Fruit fly (Drosophila melanogaster): ENCODE measurements around the gene eEF1gamma.

The eEF1gamma gene

dm6 chr3R:29255166-29255962, 35.4 kb downstream of the eEF1gamma start, which contains the start of gene stg (continued):
- no peak for TF ChIP-seq dan (GFP tag; IDR thresholded peaks at IDR 0.05)
- TF ChIP-seq chinmo (GFP tag; IDR thresholded peaks at IDR 0.05; ENCODE audit: partially characterized antibody), result peak; percentile 57; the same call in 1 of the 4 replicates
- no peak for TF ChIP-seq grn (GFP tag; optimal IDR thresholded peaks at IDR 0.05)
- no peak for TF ChIP-seq Ets97D (GFP tag; optimal IDR thresholded peaks at IDR 0.05)
- no peak for TF ChIP-seq p53 (GFP tag; optimal IDR thresholded peaks at IDR 0.05)
- no peak for TF ChIP-seq toy (GFP tag; IDR thresholded peaks at IDR 0.05)
- TF ChIP-seq CG14667 (GFP tag; IDR thresholded peaks at IDR 0.05), result no peak
- peak in 1 of 2 experiments; percentile 79 for TF ChIP-seq insv (GFP tag; optimal IDR thresholded peaks at IDR 0.05)
- no peak for TF ChIP-seq CG14710 (tag; optimal IDR thresholded peaks at IDR 0.05)
- TF ChIP-seq bbx (GFP tag; IDR thresholded peaks at IDR 0.05; ENCODE audit: partially characterized antibody), result 0 out of 2 replicates have a peak, but pooled peaks have one; percentile 40
- TF ChIP-seq Ada2b (GFP tag; IDR thresholded peaks at IDR 0.05), result no peak
- no peak for TF ChIP-seq Ets65A (GFP tag)
- no peak for TF ChIP-seq gce (GFP tag; IDR thresholded peaks at IDR 0.05)
- TF ChIP-seq CG7271 (tag; optimal IDR thresholded peaks at IDR 0.05), result peak; percentile 16
- peak; percentile 26 for TF ChIP-seq sqz (GFP tag; optimal IDR thresholded peaks at IDR 0.05)
- no peak for TF ChIP-seq CG1647 (GFP tag; optimal IDR thresholded peaks at IDR 0.05)
- no peak for TF ChIP-seq tna (GFP tag; IDR thresholded peaks at IDR 0.05; ENCODE audit: partially characterized antibody)
- TF ChIP-seq CG10431 (GFP tag; optimal IDR thresholded peaks at IDR 0.05), result peak; percentile 32
- TF ChIP-seq ro (GFP tag; IDR thresholded peaks at IDR 0.05), result no peak
- TF ChIP-seq Myb (GFP tag; optimal IDR thresholded peaks at IDR 0.05), result no peak
- no peak for TF ChIP-seq Six4 (GFP tag; optimal IDR thresholded peaks at IDR 0.05)
- TF ChIP-seq mam (GFP tag; optimal IDR thresholded peaks at IDR 0.05), result no peak
- no peak for TF ChIP-seq CG7928 (GFP tag; optimal IDR thresholded peaks at IDR 0.05)
- TF ChIP-seq tio (GFP tag; optimal IDR thresholded peaks at IDR 0.05), result no peak
- TF ChIP-seq CG6765 (GFP tag; optimal IDR thresholded peaks at IDR 0.05), result no peak
- no peak for TF ChIP-seq kah (GFP tag; optimal IDR thresholded peaks at IDR 0.05)
- TF ChIP-seq Dref (GFP tag; IDR thresholded peaks at IDR 0.05), result no peak
- TF ChIP-seq Kr (GFP tag; optimal IDR thresholded peaks at IDR 0.05), result peak; percentile 58
- no peak for TF ChIP-seq MESR4 (GFP tag; optimal IDR thresholded peaks at IDR 0.05)
- no peak for TF ChIP-seq CG17328 (GFP tag; IDR thresholded peaks at IDR 0.05)
- no peak for TF ChIP-seq CG1602 (GFP tag; optimal IDR thresholded peaks at IDR 0.05)
- TF ChIP-seq pfk (GFP tag; optimal IDR thresholded peaks at IDR 0.05), result no peak
- no peak for TF ChIP-seq sd (tag; optimal IDR thresholded peaks at IDR 0.05)
- TF ChIP-seq mirr (GFP tag; optimal IDR thresholded peaks at IDR 0.05), result no peak
- peak; percentile 9 for TF ChIP-seq CG11504 (tag; optimal IDR thresholded peaks at IDR 0.05)
- no peak for TF ChIP-seq fd64A (GFP tag; optimal IDR thresholded peaks at IDR 0.05)
- no peak for TF ChIP-seq HmgZ (tag; optimal IDR thresholded peaks at IDR 0.05)
- TF ChIP-seq CG15479 (GFP tag; optimal IDR thresholded peaks at IDR 0.05), result peak; percentile 17
- TF ChIP-seq CG8281 (tag; optimal IDR thresholded peaks at IDR 0.05), result no peak
- TF ChIP-seq Blimp-1 (GFP tag; optimal IDR thresholded peaks at IDR 0.05), result no peak
- peak; percentile 49 to 58 for TF ChIP-seq Trl (optimal IDR thresholded peaks at IDR 0.05)
- TF ChIP-seq Trl (GFP tag; optimal IDR thresholded peaks at IDR 0.05), result no peak
- peak; percentile 1 for TF ChIP-seq Antp (GFP tag; optimal IDR thresholded peaks at IDR 0.05)
- 0 out of 2 replicates have a peak, but pooled peaks have one; percentile 45 for TF ChIP-seq CG8765 (GFP tag; IDR thresholded peaks at IDR 0.05)
- no peak for TF ChIP-seq CG31224 (GFP tag; IDR thresholded peaks at IDR 0.05)
- no peak for TF ChIP-seq CG6683 (GFP tag; optimal IDR thresholded peaks at IDR 0.05)
- no peak for TF ChIP-seq CG3838 (GFP tag; optimal IDR thresholded peaks at IDR 0.05)
- no peak for TF ChIP-seq CG10267 (tag; optimal IDR thresholded peaks at IDR 0.05)
- TF ChIP-seq her (GFP tag; optimal IDR thresholded peaks at IDR 0.05), result peak; percentile 37
- no peak for TF ChIP-seq CG18619 (GFP tag; optimal IDR thresholded peaks at IDR 0.05)

All from whole organism, embryonic.